Worm (Caenorhabditis elegans): ENCODE measurements around the gene F55A11.8.

The F55A11.8 gene

ce11 chrV:11796343-11796742 lies 8.4 kb downstream of the F55A11.8 start:
- no peak for TF ChIP-seq B0310.2 (tag; optimal IDR thresholded peaks at IDR 0.05)
- TF ChIP-seq ceh-13 (GFP tag; optimal IDR thresholded peaks at IDR 0.05) = no peak

- TF ChIP-seq ceh-36 (tag; optimal IDR thresholded peaks at IDR 0.05) (no peak), flt-1 (GFP tag; IDR thresholded peaks at IDR 0.05) (no peak), ceh-13 (GFP tag; optimal IDR thresholded peaks at IDR 0.05) (no peak), tbx-37 (GFP tag; conservative IDR thresholded peaks at IDR 0.05) (no peak), hmg-4 (GFP tag; optimal IDR thresholded peaks at IDR 0.05) (no peak), aly-1 (tag; optimal IDR thresholded peaks at IDR 0.05) (no peak), tbx-11 (GFP tag; IDR thresholded peaks at IDR 0.05) (no peak), pes-1 (GFP tag; IDR thresholded peaks at IDR 0.05) (no peak), hmbx-1 (tag; optimal IDR thresholded peaks at IDR 0.05) (no peak), scrt-1 (GFP tag; IDR thresholded peaks at IDR 0.05) (no peak), F13C5.2 (tag; optimal IDR thresholded peaks at IDR 0.05) (no peak), ets-7 (tag; optimal IDR thresholded peaks at IDR 0.05) (no peak), hnd-1 (tag; optimal IDR thresholded peaks at IDR 0.05) (no peak), tra-4 (tag; optimal IDR thresholded peaks at IDR 0.05) (no peak)
Measured at ce11 chrV:11797272-11797855, 9.4 kb downstream of the F55A11.8 start.

ce11 chrV:11798320-11798719 lies 10.3 kb downstream of the F55A11.8 start:
- TF ChIP-seq tra-4 (tag; optimal IDR thresholded peaks at IDR 0.05) = no peak
- TF ChIP-seq tbx-11 (GFP tag; IDR thresholded peaks at IDR 0.05) = no peak
- no peak for TF ChIP-seq aly-1 (tag; optimal IDR thresholded peaks at IDR 0.05)
- no peak for TF ChIP-seq ets-7 (tag; optimal IDR thresholded peaks at IDR 0.05)
- TF ChIP-seq hmg-4 (GFP tag; optimal IDR thresholded peaks at IDR 0.05) = no peak
- no peak for TF ChIP-seq ceh-36 (tag; optimal IDR thresholded peaks at IDR 0.05)
- no peak for TF ChIP-seq hnd-1 (tag; optimal IDR thresholded peaks at IDR 0.05)
- TF ChIP-seq tbx-37 (GFP tag; conservative IDR thresholded peaks at IDR 0.05) = no peak
- no peak for TF ChIP-seq flt-1 (GFP tag; IDR thresholded peaks at IDR 0.05)
- TF ChIP-seq sea-1 (GFP tag; conservative IDR thresholded peaks at IDR 0.05) = no peak
- no peak for TF ChIP-seq B0310.2 (tag; optimal IDR thresholded peaks at IDR 0.05)
- TF ChIP-seq scrt-1 (GFP tag; IDR thresholded peaks at IDR 0.05) = no peak
- TF ChIP-seq ceh-13 (GFP tag; optimal IDR thresholded peaks at IDR 0.05) = no peak
- no peak for TF ChIP-seq hmbx-1 (tag; optimal IDR thresholded peaks at IDR 0.05)
- no peak for TF ChIP-seq pes-1 (GFP tag; IDR thresholded peaks at IDR 0.05)
- no peak for TF ChIP-seq F13C5.2 (tag; optimal IDR thresholded peaks at IDR 0.05)
- TF ChIP-seq ama-1 (optimal IDR thresholded peaks at IDR 0.05) = no peak

- no peak for TF ChIP-seq pes-1 (GFP tag; IDR thresholded peaks at IDR 0.05)
- TF ChIP-seq hnd-1 (tag; optimal IDR thresholded peaks at IDR 0.05) = no peak
Measured at ce11 chrV:11799252-11799822, 11.3 kb downstream of the F55A11.8 start.

ce11 chrV:11800486-11800885 lies 12.5 kb downstream of the F55A11.8 start:
- TF ChIP-seq ama-1 (optimal IDR thresholded peaks at IDR 0.05) (no peak), hmbx-1 (tag; optimal IDR thresholded peaks at IDR 0.05) (no peak), F13C5.2 (tag; optimal IDR thresholded peaks at IDR 0.05) (no peak), tbx-11 (GFP tag; IDR thresholded peaks at IDR 0.05) (no peak), hmg-4 (GFP tag; optimal IDR thresholded peaks at IDR 0.05) (no peak), ceh-13 (GFP tag; optimal IDR thresholded peaks at IDR 0.05) (no peak), ceh-36 (tag; optimal IDR thresholded peaks at IDR 0.05) (no peak), scrt-1 (GFP tag; IDR thresholded peaks at IDR 0.05) (no peak), pes-1 (GFP tag; IDR thresholded peaks at IDR 0.05) (no peak)

- TF ChIP-seq pes-1 (GFP tag; IDR thresholded peaks at IDR 0.05) (no peak), flt-1 (GFP tag; IDR thresholded peaks at IDR 0.05) (no peak), hmbx-1 (tag; optimal IDR thresholded peaks at IDR 0.05) (no peak), scrt-1 (GFP tag; IDR thresholded peaks at IDR 0.05) (no peak), tbx-37 (GFP tag; conservative IDR thresholded peaks at IDR 0.05) (no peak), ceh-36 (tag; optimal IDR thresholded peaks at IDR 0.05) (no peak), B0310.2 (tag; optimal IDR thresholded peaks at IDR 0.05) (no peak)
Measured at ce11 chrV:11801076-11801849, 13.3 kb downstream of the F55A11.8 start.

ce11 chrV:11802508-11802907 lies 14.5 kb downstream of the F55A11.8 start:
- TF ChIP-seq F13C5.2 (tag; optimal IDR thresholded peaks at IDR 0.05) = no peak
- no peak for TF ChIP-seq ama-1 (optimal IDR thresholded peaks at IDR 0.05)
- no peak for TF ChIP-seq ceh-13 (GFP tag; optimal IDR thresholded peaks at IDR 0.05)
- no peak for TF ChIP-seq hnd-1 (tag; optimal IDR thresholded peaks at IDR 0.05)
- no peak for TF ChIP-seq tbx-37 (GFP tag; conservative IDR thresholded peaks at IDR 0.05)
- TF ChIP-seq tbx-11 (GFP tag; IDR thresholded peaks at IDR 0.05) = no peak
- TF ChIP-seq ets-7 (tag; optimal IDR thresholded peaks at IDR 0.05) = no peak
- no peak for TF ChIP-seq flt-1 (GFP tag; IDR thresholded peaks at IDR 0.05)
- no peak for TF ChIP-seq pes-1 (GFP tag; IDR thresholded peaks at IDR 0.05)
- TF ChIP-seq aly-1 (tag; optimal IDR thresholded peaks at IDR 0.05) = no peak
- TF ChIP-seq hmg-4 (GFP tag; optimal IDR thresholded peaks at IDR 0.05) = no peak

ce11 chrV:11803518-11803994 lies 15.6 kb downstream of the F55A11.8 start:
- TF ChIP-seq tbx-37 (GFP tag; conservative IDR thresholded peaks at IDR 0.05) = no peak
- TF ChIP-seq ceh-36 (tag; optimal IDR thresholded peaks at IDR 0.05) = no peak
- no peak for TF ChIP-seq ceh-13 (GFP tag; optimal IDR thresholded peaks at IDR 0.05)
- TF ChIP-seq F13C5.2 (tag; optimal IDR thresholded peaks at IDR 0.05) = no peak
- TF ChIP-seq tra-4 (tag; optimal IDR thresholded peaks at IDR 0.05) = no peak
- TF ChIP-seq B0310.2 (tag; optimal IDR thresholded peaks at IDR 0.05) = no peak
- no peak for TF ChIP-seq hnd-1 (tag; optimal IDR thresholded peaks at IDR 0.05)
- TF ChIP-seq pes-1 (GFP tag; IDR thresholded peaks at IDR 0.05) = no peak
- TF ChIP-seq hmg-4 (GFP tag; optimal IDR thresholded peaks at IDR 0.05) = no peak
- no peak for TF ChIP-seq ama-1 (optimal IDR thresholded peaks at IDR 0.05)
- no peak for TF ChIP-seq sea-1 (GFP tag; conservative IDR thresholded peaks at IDR 0.05)
- no peak for TF ChIP-seq flt-1 (GFP tag; IDR thresholded peaks at IDR 0.05)
- no peak for TF ChIP-seq scrt-1 (GFP tag; IDR thresholded peaks at IDR 0.05)
- no peak for TF ChIP-seq hmbx-1 (tag; optimal IDR thresholded peaks at IDR 0.05)
- TF ChIP-seq aly-1 (tag; optimal IDR thresholded peaks at IDR 0.05) = no peak
- no peak for TF ChIP-seq ets-7 (tag; optimal IDR thresholded peaks at IDR 0.05)
- TF ChIP-seq tbx-11 (GFP tag; IDR thresholded peaks at IDR 0.05) = no peak

Measured in whole organism, early embryonic.